Fruit fly (Drosophila melanogaster): Measurements from ENCODE around the gene CIAPIN1.

dm6 chr2L:15055105-15055504 is 16.4 kb upstream of the CIAPIN1 start:
- TF ChIP-seq CG8478 (optimal IDR thresholded peaks at IDR 0.05) (no peak), CTCF (optimal IDR thresholded peaks at IDR 0.05) (no peak)
